Fruit fly (Drosophila melanogaster): ENCODE measurements around the gene Nedd8.

The Nedd8 gene

dm6 chr2L:18968370-18969105 is 16.9 kb upstream of the Nedd8 start, which contains the start of the genes Nak and Tango6 (continued):
- TF ChIP-seq gfzf (GFP tag; optimal IDR thresholded peaks at IDR 0.05), result peak; percentile 80
- peak; percentile 44 for TF ChIP-seq Atf-2 (GFP tag; optimal IDR thresholded peaks at IDR 0.05)
- peak; percentile 63 for TF ChIP-seq CG2712 (tag; optimal IDR thresholded peaks at IDR 0.05)
- peak; percentile 37 for TF ChIP-seq CG33557 (GFP tag; optimal IDR thresholded peaks at IDR 0.05)
- no peak for TF ChIP-seq CG8388 (GFP tag; optimal IDR thresholded peaks at IDR 0.05)
- peak; percentile 41 for TF ChIP-seq Hr3 (GFP tag; optimal IDR thresholded peaks at IDR 0.05)
- no peak for TF ChIP-seq crol (GFP tag; IDR thresholded peaks at IDR 0.05)
- TF ChIP-seq sna (GFP tag; IDR thresholded peaks at IDR 0.05; ENCODE audit: partially characterized antibody), result peak; percentile 98
- no peak for TF ChIP-seq sisA (GFP tag; IDR thresholded peaks at IDR 0.05)
- TF ChIP-seq CG31365 (tag; optimal IDR thresholded peaks at IDR 0.05), result no peak
- TF ChIP-seq CG4617 (GFP tag; optimal IDR thresholded peaks at IDR 0.05; ENCODE audit: borderline replicate concordance), result peak; percentile 77
- TF ChIP-seq chn (GFP tag; optimal IDR thresholded peaks at IDR 0.05), result peak; percentile 22
- TF ChIP-seq CG8290 (GFP tag; optimal IDR thresholded peaks at IDR 0.05), result peak; percentile 24
- TF ChIP-seq CG8290 (tag; optimal IDR thresholded peaks at IDR 0.05), result peak; percentile 14 to 51
- peak; percentile 28 for TF ChIP-seq dmrt11E (tag; optimal IDR thresholded peaks at IDR 0.05)
- TF ChIP-seq chif (GFP tag; optimal IDR thresholded peaks at IDR 0.05), result peak in 1 of 2 experiments; percentile 21
- peak; percentile 29 for TF ChIP-seq CG10431 (GFP tag; optimal IDR thresholded peaks at IDR 0.05)
- TF ChIP-seq Bdp1 (GFP tag; optimal IDR thresholded peaks at IDR 0.05), result peak; percentile 12
- peak; percentile 32 for TF ChIP-seq CG18262 (tag; optimal IDR thresholded peaks at IDR 0.05)
- no peak for TF ChIP-seq vfl (GFP tag; optimal IDR thresholded peaks at IDR 0.05)
- no peak for TF ChIP-seq ssp (GFP tag; IDR thresholded peaks at IDR 0.05)
- TF ChIP-seq ara (GFP tag; IDR thresholded peaks at IDR 0.05), result no peak
- TF ChIP-seq sc (optimal IDR thresholded peaks at IDR 0.05), result no peak
- no peak for TF ChIP-seq sc (GFP tag; optimal IDR thresholded peaks at IDR 0.05)
- peak; percentile 85 for TF ChIP-seq amos (GFP tag; IDR thresholded peaks at IDR 0.05; ENCODE audit: partially characterized antibody)
- peak; percentile 82 for TF ChIP-seq rib (GFP tag; IDR thresholded peaks at IDR 0.05)
- no peak for TF ChIP-seq Fer3 (tag; optimal IDR thresholded peaks at IDR 0.05)
- TF ChIP-seq Xbp1 (GFP tag; optimal IDR thresholded peaks at IDR 0.05), result peak; percentile 23
- no peak for TF ChIP-seq Rx (GFP tag; IDR thresholded peaks at IDR 0.05)
- TF ChIP-seq kni (GFP tag; optimal IDR thresholded peaks at IDR 0.05), result no peak
- TF ChIP-seq Lpt (GFP tag; optimal IDR thresholded peaks at IDR 0.05), result no peak
- TF ChIP-seq pfk (GFP tag; optimal IDR thresholded peaks at IDR 0.05), result no peak
- TF ChIP-seq grn (GFP tag; optimal IDR thresholded peaks at IDR 0.05), result peak; percentile 33
- no peak for TF ChIP-seq CG30431 (GFP tag; optimal IDR thresholded peaks at IDR 0.05)
- TF ChIP-seq CG15269 (tag; optimal IDR thresholded peaks at IDR 0.05), result peak; percentile 20
- 0 out of 2 replicates have a peak, but pooled peaks have one; percentile 21 for TF ChIP-seq CG6272 (GFP tag; IDR thresholded peaks at IDR 0.05)
- peak; percentile 14 for TF ChIP-seq Chrac-16 (GFP tag; optimal IDR thresholded peaks at IDR 0.05)
- peak; percentile 0 for TF ChIP-seq pnt (GFP tag; optimal IDR thresholded peaks at IDR 0.05)
- TF ChIP-seq CG42726 (GFP tag; IDR thresholded peaks at IDR 0.05; ENCODE audit: partially characterized antibody), result peak; percentile 59; the same call in 1 of the 2 replicates
- TF ChIP-seq CG15479 (GFP tag; optimal IDR thresholded peaks at IDR 0.05), result peak; percentile 97
- peak; percentile 11 for TF ChIP-seq CG13296 (GFP tag; optimal IDR thresholded peaks at IDR 0.05)
- TF ChIP-seq CG5180 (GFP tag; optimal IDR thresholded peaks at IDR 0.05), result no peak
- TF ChIP-seq ap (GFP tag; IDR thresholded peaks at IDR 0.05), result no peak
- peak; percentile 8 for TF ChIP-seq gcm (GFP tag; optimal IDR thresholded peaks at IDR 0.05)
- peak; percentile 95 for TF ChIP-seq CG2129 (GFP tag; IDR thresholded peaks at IDR 0.05; ENCODE audit: partially characterized antibody)
- no peak for TF ChIP-seq Oli (tag; optimal IDR thresholded peaks at IDR 0.05)
- TF ChIP-seq Aef1 (GFP tag; IDR thresholded peaks at IDR 0.05), result no peak
- TF ChIP-seq maf-S (GFP tag; optimal IDR thresholded peaks at IDR 0.05), result peak; percentile 0
- no peak for TF ChIP-seq Trl (optimal IDR thresholded peaks at IDR 0.05)
- peak; percentile 44 for TF ChIP-seq Trl (GFP tag; optimal IDR thresholded peaks at IDR 0.05)

All from whole organism, embryonic.